Fruit fly (Drosophila melanogaster) whole organism, prepupa: Measurements from ENCODE around the gene FBXO11.

Source experiments
- Blimp-1 ChIP-seq: fragments of 200-800 bp; sonication (Bioruptor generic); optimal IDR thresholded peaks from 3 replicates; lab custom pipeline; 2017; ENCODE audit warnings: missing biosample characterization, missing genetic modification characterization, mild to moderate bottlenecking, moderate library complexity, missing genetic modification reagents
- CG10631 ChIP-seq: fragments of 200-800 bp; sonication (Bioruptor generic); optimal IDR thresholded peaks from 2 replicates; lab custom pipeline; 2016; ENCODE audit warnings: missing biosample characterization, missing genetic modification characterization
- CG10669 ChIP-seq: fragments of 200-800 bp; sonication (Bioruptor generic); optimal IDR thresholded peaks from 3 replicates; lab custom pipeline; 2018; ENCODE audit warnings: missing biosample characterization, mild to moderate bottlenecking, missing genetic modification characterization, moderate library complexity
- CG11294 ChIP-seq: fragments of 200-800 bp; sonication (Bioruptor generic); IDR thresholded peaks from 2 replicates; pipeline ENCODE4 v1.3.6; 2022; ENCODE audit warnings: missing biosample characterization, missing genetic modification characterization
- CG11762 ChIP-seq: fragments of 200-800 bp; sonication (Bioruptor generic); optimal IDR thresholded peaks from 3 replicates; lab custom pipeline; 2016; ENCODE audit warnings: missing biosample characterization, missing genetic modification characterization; ENCODE audit not compliant: insufficient read depth
- CG11902 ChIP-seq: fragments of 200-800 bp; sonication (Bioruptor generic); optimal IDR thresholded peaks from 3 replicates; lab custom pipeline; 2016; ENCODE audit warnings: missing biosample characterization, missing genetic modification characterization
- CG15336 ChIP-seq: fragments of 200-800 bp; sonication (Bioruptor generic); IDR thresholded peaks from 2 replicates; pipeline ENCODE4 v1.3.6; 2022; ENCODE audit warnings: missing biosample characterization, missing genetic modification characterization
- CG16779 ChIP-seq: fragments of 200-800 bp; sonication (Bioruptor generic); optimal IDR thresholded peaks from 3 replicates; lab custom pipeline; 2017; ENCODE audit warnings: missing biosample characterization, mild to moderate bottlenecking, missing genetic modification characterization
- CG3032 ChIP-seq: fragments of 200-800 bp; optimal IDR thresholded peaks from 2 replicates; lab custom pipeline; 2019; ENCODE audit warnings: missing biosample characterization, mild to moderate bottlenecking, missing genetic modification characterization, moderate library complexity
- CG31627 ChIP-seq: fragments of 200-800 bp; sonication (Bioruptor generic); optimal IDR thresholded peaks from 3 replicates; lab custom pipeline; 2016; ENCODE audit warnings: missing biosample characterization, missing genetic modification characterization
- CG32006 ChIP-seq: fragments of 200-800 bp; sonication (Bioruptor generic); optimal IDR thresholded peaks from 3 replicates; lab custom pipeline; 2017; ENCODE audit warnings: missing biosample characterization, mild to moderate bottlenecking, missing genetic modification characterization
- CG34406 ChIP-seq: fragments of 200-800 bp; sonication (Bioruptor generic); optimal IDR thresholded peaks from 3 replicates; lab custom pipeline; 2016; ENCODE audit warnings: missing biosample characterization, missing genetic modification characterization
- CG3919 ChIP-seq: fragments of 200-800 bp; sonication (Bioruptor generic); optimal IDR thresholded peaks from 3 replicates; lab custom pipeline; 2016; ENCODE audit warnings: missing biosample characterization, missing genetic modification characterization
- CG4318 ChIP-seq: fragments of 200-800 bp; sonication (Bioruptor generic); optimal IDR thresholded peaks from 3 replicates; lab custom pipeline; 2017; ENCODE audit warnings: missing biosample characterization, mild to moderate bottlenecking, missing genetic modification characterization
- CG6276 ChIP-seq: fragments of 200-800 bp; sonication (Bioruptor generic); optimal IDR thresholded peaks from 2 replicates; lab custom pipeline; 2017; ENCODE audit warnings: missing biosample characterization, mild to moderate bottlenecking, missing genetic modification characterization
- CG6808 ChIP-seq: fragments of 200-800 bp; sonication (Bioruptor generic); optimal IDR thresholded peaks from 3 replicates; lab custom pipeline; 2017; ENCODE audit warnings: missing biosample characterization, missing genetic modification characterization, mild to moderate bottlenecking, moderate library complexity, missing genetic modification reagents
- CG6854 ChIP-seq: fragments of 200-800 bp; sonication (Bioruptor generic); optimal IDR thresholded peaks from 2 replicates; lab custom pipeline; 2017; ENCODE audit warnings: missing biosample characterization, mild to moderate bottlenecking, missing genetic modification characterization
- CG8119 ChIP-seq: fragments of 200-800 bp; sonication (Bioruptor generic); IDR thresholded peaks from 3 replicates; pipeline ENCODE4 v1.3.6; 2022; ENCODE audit warnings: missing biosample characterization, missing genetic modification characterization
- CG8319 ChIP-seq: fragments of 200-800 bp; sonication (Bioruptor generic); optimal IDR thresholded peaks from 3 replicates; lab custom pipeline; 2016; ENCODE audit warnings: missing biosample characterization, missing genetic modification characterization
- CG8632 ChIP-seq: fragments of 200-800 bp; sonication (Bioruptor generic); optimal IDR thresholded peaks from 3 replicates; lab custom pipeline; 2016; ENCODE audit warnings: missing biosample characterization, missing genetic modification characterization
- CG9139 ChIP-seq: fragments of 200-800 bp; sonication (Bioruptor generic); optimal IDR thresholded peaks from 3 replicates; lab custom pipeline; 2017; ENCODE audit warnings: missing biosample characterization, mild to moderate bottlenecking, missing genetic modification characterization
- Eip78C ChIP-seq: fragments of 200-800 bp; sonication (Bioruptor generic); peaks from one replicate; lab custom pipeline; 2016; ENCODE audit warnings: missing biosample characterization, missing genetic modification characterization
- Gug ChIP-seq: fragments of 200-800 bp; sonication (Bioruptor generic); IDR thresholded peaks from 2 replicates; pipeline ENCODE4 v1.3.6; 2022; ENCODE audit warnings: missing biosample characterization, missing genetic modification characterization
- Hr38 ChIP-seq: sonication (Bioruptor generic); optimal IDR thresholded peaks from 2 replicates; lab custom pipeline; 2016; ENCODE audit warnings: missing biosample characterization, missing genetic modification characterization
- Hr39 ChIP-seq: fragments of 200-800 bp; sonication (Bioruptor generic); optimal IDR thresholded peaks from 2 replicates; lab custom pipeline; 2016; ENCODE audit warnings: missing biosample characterization, missing genetic modification characterization
- Hr4 ChIP-seq: fragments of 200-800 bp; sonication (Bioruptor generic); optimal IDR thresholded peaks from 3 replicates; lab custom pipeline; 2016; ENCODE audit warnings: missing biosample characterization, missing genetic modification characterization
- Lpt ChIP-seq: fragments of 200-800 bp; sonication (Bioruptor generic); optimal IDR thresholded peaks from 3 replicates; lab custom pipeline; 2016; ENCODE audit warnings: missing biosample characterization, missing genetic modification characterization
- Met ChIP-seq: fragments of 200-800 bp; sonication (Bioruptor generic); optimal IDR thresholded peaks from 3 replicates; lab custom pipeline; 2016; ENCODE audit warnings: missing biosample characterization, missing genetic modification characterization
- OdsH ChIP-seq: fragments of 200-800 bp; sonication (Bioruptor generic); optimal IDR thresholded peaks from 3 replicates; lab custom pipeline; 2016; ENCODE audit warnings: missing biosample characterization, missing genetic modification characterization
- Smox ChIP-seq: fragments of 200-800 bp; sonication (Bioruptor generic); optimal IDR thresholded peaks from 3 replicates; lab custom pipeline; 2016; ENCODE audit warnings: missing biosample characterization, missing genetic modification characterization
- Sox14 ChIP-seq: fragments of 200-800 bp; sonication (Bioruptor generic); optimal IDR thresholded peaks from 3 replicates; lab custom pipeline; 2016; ENCODE audit warnings: missing biosample characterization, missing genetic modification characterization
- Sox15 ChIP-seq: fragments of 200-800 bp; sonication (Bioruptor generic); optimal IDR thresholded peaks from 3 replicates; lab custom pipeline; 2016; ENCODE audit warnings: missing biosample characterization, missing genetic modification characterization
- achi ChIP-seq: fragments of 200-800 bp; sonication (Bioruptor generic); optimal IDR thresholded peaks from 3 replicates; lab custom pipeline; 2016; ENCODE audit warnings: missing biosample characterization, missing genetic modification characterization
- acj6 ChIP-seq: fragments of 200-800 bp; sonication (Bioruptor generic); optimal IDR thresholded peaks from 3 replicates; lab custom pipeline; 2016; ENCODE audit warnings: missing biosample characterization, missing genetic modification characterization
- cyc ChIP-seq: fragments of 200-800 bp; sonication (Bioruptor generic); optimal IDR thresholded peaks from 3 replicates; lab custom pipeline; 2016; ENCODE audit warnings: missing biosample characterization, missing genetic modification characterization
- dac ChIP-seq: fragments of 200-800 bp; sonication (Bioruptor generic); optimal IDR thresholded peaks from 2 replicates; lab custom pipeline; 2017; ENCODE audit warnings: missing biosample characterization, mild to moderate bottlenecking, missing genetic modification characterization
- dsx ChIP-seq: fragments of 200-800 bp; optimal IDR thresholded peaks from 3 replicates; lab custom pipeline; 2019; ENCODE audit warnings: missing biosample characterization, mild to moderate bottlenecking, missing genetic modification characterization, moderate library complexity; ENCODE audit not compliant: poor library complexity, severe bottlenecking
- eg ChIP-seq: fragments of 200-800 bp; sonication (Bioruptor generic); IDR thresholded peaks from 3 replicates; pipeline ENCODE4 v1.3.6; 2022; ENCODE audit warnings: missing biosample characterization, missing genetic modification characterization
- esn ChIP-seq: fragments of 200-800 bp; sonication (Bioruptor generic); optimal IDR thresholded peaks from 2 replicates; lab custom pipeline; 2016; ENCODE audit warnings: missing biosample characterization, mild to moderate bottlenecking, missing genetic modification characterization, moderate library complexity
- fd59A ChIP-seq: fragments of 200-800 bp; sonication (Bioruptor generic); optimal IDR thresholded peaks from 2 replicates; lab custom pipeline; 2017; ENCODE audit warnings: missing biosample characterization, mild to moderate bottlenecking, missing genetic modification characterization, missing genetic modification reagents
- fkh ChIP-seq: fragments of 200-800 bp; sonication (Bioruptor generic); optimal IDR thresholded peaks from 3 replicates; lab custom pipeline; 2017; ENCODE audit warnings: missing biosample characterization, mild to moderate bottlenecking, missing genetic modification characterization, moderate library complexity
- lz ChIP-seq: fragments of 200-800 bp; sonication (Bioruptor generic); optimal IDR thresholded peaks from 3 replicates; lab custom pipeline; 2016; ENCODE audit warnings: missing biosample characterization, missing genetic modification characterization
- net ChIP-seq: fragments of 200-800 bp; sonication (Bioruptor generic); optimal IDR thresholded peaks from 3 replicates; lab custom pipeline; 2016; ENCODE audit warnings: missing biosample characterization, missing genetic modification characterization
- pdm3 ChIP-seq: fragments of 200-800 bp; sonication (Bioruptor generic); optimal IDR thresholded peaks from 3 replicates; lab custom pipeline; 2016; ENCODE audit warnings: missing biosample characterization, missing genetic modification characterization
- salr ChIP-seq, 2 experiments: fragments of 200-800 bp; sonication (Bioruptor generic); optimal IDR thresholded peaks; 3 replicates each; lab custom pipeline; 2016 to 2018; ENCODE audit warnings: missing biosample characterization in 2 of 2, missing genetic modification characterization in 2 of 2, mild to moderate bottlenecking in 1 of 2
- spab ChIP-seq: fragments of 200-800 bp; sonication (Bioruptor generic); optimal IDR thresholded peaks from 2 replicates; lab custom pipeline; 2017; ENCODE audit warnings: missing biosample characterization, mild to moderate bottlenecking, missing genetic modification characterization, missing genetic modification reagents
- svp ChIP-seq: fragments of 200-800 bp; sonication (Bioruptor generic); peaks from one replicate; lab custom pipeline; 2016; ENCODE audit warnings: missing biosample characterization, missing genetic modification characterization
- topi ChIP-seq: fragments of 200-800 bp; sonication (Bioruptor generic); optimal IDR thresholded peaks from 3 replicates; lab custom pipeline; 2016; ENCODE audit warnings: missing biosample characterization, missing genetic modification characterization
- vri ChIP-seq: fragments of 200-800 bp; sonication (Bioruptor generic); optimal IDR thresholded peaks from 3 replicates; lab custom pipeline; 2016; ENCODE audit warnings: missing biosample characterization, mild to moderate bottlenecking, missing genetic modification characterization

The FBXO11 gene

DNA sequence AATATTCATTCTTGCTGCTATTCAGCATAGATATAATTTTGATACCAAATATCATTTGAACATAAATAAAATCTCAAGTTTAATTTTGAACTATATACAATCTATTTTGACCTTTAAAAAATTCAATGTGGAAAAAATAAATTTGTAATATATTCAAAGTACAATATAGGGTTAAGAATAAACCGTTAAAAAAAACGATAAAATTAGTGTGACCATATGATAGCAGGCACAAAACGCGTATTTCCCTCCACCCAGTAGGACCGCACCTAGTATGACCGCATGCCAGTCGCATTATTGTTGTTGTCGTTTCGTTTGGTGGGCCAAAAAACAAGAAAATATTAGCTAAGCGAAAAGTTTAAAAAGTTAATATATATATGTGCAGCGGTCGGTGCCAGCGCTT is 16.1 kb downstream of the FBXO11 start, which contains the start of gene CG8516 (continued):
- no peak for TF ChIP-seq Hr4 (GFP tag; lab: Kevin White, UChicago)
- peak; percentile 41 for TF ChIP-seq esn
- TF ChIP-seq CG10669 (GFP tag; lab: Kevin White, UChicago): no peak
- no peak for TF ChIP-seq CG6808 (GFP tag; lab: Kevin White, UChicago)
- TF ChIP-seq CG3919 (GFP tag; lab: Kevin White, UChicago): no peak
- TF ChIP-seq Met: no peak
- TF ChIP-seq CG3032: no peak
- no peak for TF ChIP-seq Lpt (GFP tag; lab: Kevin White, UChicago)
- TF ChIP-seq CG31627 (GFP tag; lab: Kevin White, UChicago): peak; percentile 19
- no peak for TF ChIP-seq fkh
- TF ChIP-seq spab (GFP tag; lab: Kevin White, UChicago): no peak

DNA sequence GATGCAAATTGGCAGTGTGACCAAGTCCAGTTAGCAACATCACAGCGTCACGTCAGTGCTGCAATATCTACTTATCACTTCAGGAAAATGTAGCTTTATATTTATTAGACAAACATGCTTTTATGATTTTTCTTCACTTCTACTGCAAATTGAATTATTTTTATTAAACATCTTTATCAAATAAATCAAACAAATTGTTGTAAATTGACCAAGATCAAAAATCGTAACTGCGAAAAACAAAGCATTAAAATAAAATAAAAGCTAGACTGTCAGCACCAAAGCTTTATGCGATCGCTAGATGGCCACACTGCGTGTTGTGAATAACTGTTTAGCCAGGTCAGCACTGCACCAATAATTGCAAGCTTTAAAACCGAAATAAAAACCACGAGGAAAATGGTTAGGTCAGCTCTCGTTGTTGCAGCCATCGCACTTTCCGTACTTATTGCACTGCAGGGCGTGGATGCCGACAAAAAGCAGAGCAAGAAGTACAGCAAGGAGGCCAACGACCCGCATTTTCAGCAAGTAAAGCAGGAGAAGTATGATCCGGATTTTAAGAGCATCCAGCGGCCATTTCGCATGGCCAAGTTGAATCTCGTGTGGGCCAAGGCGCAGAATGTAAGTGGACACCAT is 17.9 kb downstream of the FBXO11 start, which contains the start of the genes CG12945 and CG8507:
Gene CG12945 (minus strand): TSS at position 45 of the 630 bp plus-strand sequence.
Gene CG8507 (plus strand): TSS at position 307 of the 630 bp plus-strand sequence.
- no peak for TF ChIP-seq CG8319
- no peak for TF ChIP-seq net
- TF ChIP-seq acj6 (GFP tag; lab: Kevin White, UChicago): peak; percentile 47
- no peak for TF ChIP-seq CG6854 (GFP tag; lab: Kevin White, UChicago)
- no peak for TF ChIP-seq CG11294 (GFP tag; lab: Robert Waterston, UW)
- no peak for TF ChIP-seq CG9139 (GFP tag; lab: Kevin White, UChicago)
- TF ChIP-seq eg: no peak
- TF ChIP-seq topi (GFP tag; lab: Kevin White, UChicago): peak; percentile 53
- TF ChIP-seq CG6808 (GFP tag; lab: Kevin White, UChicago): no peak
- TF ChIP-seq Met: no peak
- no peak for TF ChIP-seq Blimp-1 (GFP tag; lab: Kevin White, UChicago)
- TF ChIP-seq CG32006 (GFP tag; lab: Kevin White, UChicago): no peak
- TF ChIP-seq CG8632 (GFP tag; lab: Kevin White, UChicago): no peak
- no peak for TF ChIP-seq svp (GFP tag; lab: Kevin White, UChicago)
- no peak for TF ChIP-seq vri
- no peak for TF ChIP-seq Smox (GFP tag; lab: Kevin White, UChicago)
- no peak for TF ChIP-seq dsx (GFP tag; lab: Kevin White, UChicago)
- TF ChIP-seq CG4318: no peak
- TF ChIP-seq CG31627 (GFP tag; lab: Kevin White, UChicago): peak; percentile 58
- peak; percentile 68 for TF ChIP-seq Hr39 (GFP tag; lab: Kevin White, UChicago)
- no peak for TF ChIP-seq CG10631
- TF ChIP-seq dac (GFP tag; lab: Kevin White, UChicago): no peak
- no peak for TF ChIP-seq spab (GFP tag; lab: Kevin White, UChicago)
- 0 out of 2 replicates have a peak, but pooled peaks have one; percentile 9 for TF ChIP-seq Gug (GFP tag; lab: Robert Waterston, UW)
- peak; percentile 35 for TF ChIP-seq cyc (GFP tag; lab: Kevin White, UChicago)
- TF ChIP-seq CG34406 (GFP tag; lab: Kevin White, UChicago): no peak
- TF ChIP-seq lz: peak; percentile 65
- TF ChIP-seq CG15336 (GFP tag; lab: Robert Waterston, UW): no peak
- peak; percentile 58 for TF ChIP-seq CG3032
- TF ChIP-seq CG8119 (GFP tag; lab: Robert Waterston, UW): no peak
- TF ChIP-seq CG11902 (GFP tag; lab: Kevin White, UChicago): peak; percentile 9
- peak; percentile 83 for TF ChIP-seq Eip78C
- TF ChIP-seq Hr38 (GFP tag; lab: Kevin White, UChicago): no peak
- TF ChIP-seq salr (GFP tag; optimal IDR thresholded peaks at IDR 0.05; lab: Kevin White, UChicago): no peak
- no peak for TF ChIP-seq CG11762
- peak; percentile 13 for TF ChIP-seq Sox15 (GFP tag; lab: Kevin White, UChicago)
- TF ChIP-seq achi (GFP tag; lab: Kevin White, UChicago): no peak
- no peak for TF ChIP-seq fd59A (GFP tag; lab: Kevin White, UChicago)
- no peak for TF ChIP-seq CG16779 (tag; lab: Kevin White, UChicago)
- peak; percentile 76 for TF ChIP-seq Sox14 (GFP tag; lab: Kevin White, UChicago)
- TF ChIP-seq CG6276 (GFP tag; lab: Kevin White, UChicago): no peak
- TF ChIP-seq fkh: no peak
- no peak for TF ChIP-seq OdsH (GFP tag; lab: Kevin White, UChicago)
- TF ChIP-seq CG3919 (GFP tag; lab: Kevin White, UChicago): no peak
- TF ChIP-seq pdm3: no peak
- TF ChIP-seq esn: peak; percentile 71
